Worm (Caenorhabditis elegans): ENCODE data around the gene xbx-1.

The xbx-1 gene

DNA sequence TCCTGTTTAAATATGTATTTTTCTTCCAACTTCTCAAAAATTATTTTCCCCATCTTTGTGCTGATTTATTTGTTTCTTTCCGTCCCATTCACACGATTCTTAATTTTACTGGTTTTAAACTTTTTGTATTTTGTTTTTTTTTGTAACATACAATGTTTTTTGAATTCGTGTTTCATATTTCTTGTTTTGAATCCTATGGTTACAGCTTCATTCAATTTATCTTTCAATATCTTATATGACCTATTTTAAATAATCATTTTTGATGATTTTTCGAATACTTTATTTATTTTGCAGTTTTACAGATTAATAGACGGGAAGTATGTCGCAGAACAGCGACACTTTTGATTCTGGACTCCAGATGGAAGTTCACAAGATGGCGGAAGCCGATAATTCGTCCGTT lies 24.8 kb downstream of the xbx-1 start, which contains the start of gene hrde-2:
Gene hrde-2, plus strand, starts transcription at position 301 of the 400 bp plus-strand sequence.
- TF ChIP-seq sma-9 (GFP tag; optimal IDR thresholded peaks at IDR 0.05) (no peak), sma-9 (tag; optimal IDR thresholded peaks at IDR 0.05) (no peak), unc-39 (tag; optimal IDR thresholded peaks at IDR 0.05) (no peak), nhr-23 (tag; optimal IDR thresholded peaks at IDR 0.05) (no peak)

- TF ChIP-seq elt-1 (tag; optimal IDR thresholded peaks at IDR 0.05): no peak
- no peak for TF ChIP-seq sem-4 (tag; optimal IDR thresholded peaks at IDR 0.05)
- TF ChIP-seq mbf-1 (tag; optimal IDR thresholded peaks at IDR 0.05): no peak
- no peak for TF ChIP-seq C34F6.9 (tag; optimal IDR thresholded peaks at IDR 0.05)
- no peak for TF ChIP-seq aly-2 (tag; optimal IDR thresholded peaks at IDR 0.05)
- no peak for TF ChIP-seq nhr-12 (tag; optimal IDR thresholded peaks at IDR 0.05)
- no peak for TF ChIP-seq nhr-21 (tag; optimal IDR thresholded peaks at IDR 0.05)
- no peak for TF ChIP-seq dmd-4 (tag; optimal IDR thresholded peaks at IDR 0.05)
- no peak for TF ChIP-seq F13H6.1 (tag; optimal IDR thresholded peaks at IDR 0.05)
- TF ChIP-seq nhr-237 (tag; optimal IDR thresholded peaks at IDR 0.05): no peak
- no peak for TF ChIP-seq fos-1 (tag; optimal IDR thresholded peaks at IDR 0.05)
- TF ChIP-seq egl-27 (tag; optimal IDR thresholded peaks at IDR 0.05): no peak
- TF ChIP-seq ceh-16 (tag; optimal IDR thresholded peaks at IDR 0.05): no peak
- TF ChIP-seq lsy-2 (tag; optimal IDR thresholded peaks at IDR 0.05): no peak
Measured at ce11 chrV:15011560-15011959, 31.5 kb downstream of the xbx-1 start, which contains the start of gene nmr-2. nmr-2 (minus strand) TSS chrV:15011660.

DNA sequence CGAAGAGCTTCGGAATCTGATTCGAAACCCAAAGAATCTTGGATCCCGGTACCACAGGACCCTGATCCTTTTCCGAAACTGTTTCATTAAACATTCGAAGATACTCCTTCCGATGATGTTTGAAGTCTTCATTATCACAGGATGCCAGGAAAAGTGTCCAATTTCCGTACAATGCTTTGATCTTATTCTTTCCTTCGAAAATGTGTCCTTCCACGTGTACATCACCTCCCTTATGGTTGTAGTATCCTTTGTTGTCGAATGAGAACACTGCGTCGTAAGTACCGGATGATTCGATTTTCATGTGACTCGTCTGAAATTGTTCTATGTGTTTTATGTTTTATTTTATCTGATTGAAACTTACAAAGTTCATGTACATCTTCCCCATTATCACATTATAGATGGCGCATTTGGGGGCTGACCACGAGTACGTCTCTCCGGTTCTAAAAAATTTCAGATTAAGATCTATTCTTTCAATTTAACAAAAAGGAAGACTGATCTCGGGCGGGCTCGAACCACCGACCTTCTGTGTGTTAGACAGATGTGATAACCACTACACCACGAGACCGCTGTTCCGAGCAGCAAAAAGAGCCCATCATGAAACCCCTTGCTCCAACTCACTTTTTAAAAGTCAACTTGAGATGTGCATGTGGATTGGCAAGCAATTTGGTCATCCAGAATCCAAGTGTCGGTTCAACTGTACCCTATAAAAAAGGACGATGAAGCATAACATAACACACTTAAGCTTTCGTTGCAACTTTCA lies 32.7 kb downstream of the xbx-1 start:
- TF ChIP-seq mab-5 (tag; optimal IDR thresholded peaks at IDR 0.05): no peak
- TF ChIP-seq nhr-6 (tag; optimal IDR thresholded peaks at IDR 0.05): no peak
- no peak for TF ChIP-seq nhr-21 (tag; optimal IDR thresholded peaks at IDR 0.05)
- TF ChIP-seq sem-4 (tag; optimal IDR thresholded peaks at IDR 0.05): no peak
- TF ChIP-seq nhr-11 (tag; optimal IDR thresholded peaks at IDR 0.05): no peak
- TF ChIP-seq egl-27 (tag; optimal IDR thresholded peaks at IDR 0.05): no peak
- TF ChIP-seq nhr-23 (tag; optimal IDR thresholded peaks at IDR 0.05): no peak
- TF ChIP-seq dmd-4 (tag; optimal IDR thresholded peaks at IDR 0.05): no peak
- no peak for TF ChIP-seq sma-3 (GFP tag; optimal IDR thresholded peaks at IDR 0.05)
- TF ChIP-seq lin-13 (GFP tag; optimal IDR thresholded peaks at IDR 0.05): no peak
- peak; percentile 8 for TF ChIP-seq unc-55 (GFP tag; optimal IDR thresholded peaks at IDR 0.05)
- TF ChIP-seq snpc-4 (tag; optimal IDR thresholded peaks at IDR 0.05): no peak
- no peak for TF ChIP-seq R02D3.7 (tag; optimal IDR thresholded peaks at IDR 0.05)
- no peak for TF ChIP-seq zag-1 (tag; optimal IDR thresholded peaks at IDR 0.05)
- no peak for TF ChIP-seq mdl-1 (tag; optimal IDR thresholded peaks at IDR 0.05)
- TF ChIP-seq nhr-25 (tag; optimal IDR thresholded peaks at IDR 0.05): peak; percentile 18
- TF ChIP-seq F13H6.1 (tag; optimal IDR thresholded peaks at IDR 0.05): peak; percentile 24
- no peak for TF ChIP-seq lin-39 (tag; optimal IDR thresholded peaks at IDR 0.05)
- peak; percentile 8 for TF ChIP-seq ama-1 (optimal IDR thresholded peaks at IDR 0.05)
- TF ChIP-seq nhr-129 (tag; optimal IDR thresholded peaks at IDR 0.05): peak; percentile 50
- TF ChIP-seq lsy-2 (tag; optimal IDR thresholded peaks at IDR 0.05): no peak
- TF ChIP-seq blmp-1 (tag; optimal IDR thresholded peaks at IDR 0.05; ENCODE audit: insufficient read depth): peak; percentile 6
- TF ChIP-seq ZK546.5 (tag; optimal IDR thresholded peaks at IDR 0.05): no peak
- TF ChIP-seq sma-9 (GFP tag; optimal IDR thresholded peaks at IDR 0.05): peak; percentile 27
- TF ChIP-seq sma-9 (tag; optimal IDR thresholded peaks at IDR 0.05): no peak
- no peak for TF ChIP-seq nhr-10 (tag; optimal IDR thresholded peaks at IDR 0.05)
- TF ChIP-seq aly-2 (tag; optimal IDR thresholded peaks at IDR 0.05): no peak
- no peak for TF ChIP-seq C34F6.9 (tag; optimal IDR thresholded peaks at IDR 0.05)
- TF ChIP-seq lin-11 (tag; optimal IDR thresholded peaks at IDR 0.05): peak; percentile 7
- no peak for TF ChIP-seq unc-62 (GFP tag; optimal IDR thresholded peaks at IDR 0.05)
- no peak for TF ChIP-seq ztf-11 (tag; optimal IDR thresholded peaks at IDR 0.05)

- TF ChIP-seq crh-2 (tag; optimal IDR thresholded peaks at IDR 0.05): no peak
- no peak for TF ChIP-seq elt-3 (tag; optimal IDR thresholded peaks at IDR 0.05)
- no peak for TF ChIP-seq ztf-4 (tag; optimal IDR thresholded peaks at IDR 0.05)
- TF ChIP-seq nhr-129 (tag; optimal IDR thresholded peaks at IDR 0.05): no peak
- TF ChIP-seq gmeb-1 (tag; optimal IDR thresholded peaks at IDR 0.05): no peak
- no peak for TF ChIP-seq ZK546.5 (tag; optimal IDR thresholded peaks at IDR 0.05)
- TF ChIP-seq peb-1 (tag; optimal IDR thresholded peaks at IDR 0.05): no peak
Measured at ce11 chrV:15013328-15013727, 33.3 kb downstream of the xbx-1 start.
